Worm (Caenorhabditis elegans) whole organism, midembryonic: ENCODE results near the gene sru-25.

Source experiments
- T22C8.4 ChIP-seq: fragments of 200-800 bp; sonication (Bioruptor generic); IDR thresholded peaks from 2 replicates; pipeline ENCODE4 v1.3.6; 2022; ENCODE audit warnings: missing genetic modification characterization, missing compliant biosample characterization
- cog-1 ChIP-seq: sonication (generic microtip); optimal IDR thresholded peaks from 2 replicates; lab custom pipeline; 2016; ENCODE audit warnings: missing genetic modification characterization, missing compliant biosample characterization
- flt-1 ChIP-seq: fragments of 200-800 bp; sonication (Bioruptor generic); IDR thresholded peaks from 2 replicates; pipeline ENCODE4 v1.3.6; 2022; ENCODE audit warnings: missing genetic modification characterization, missing compliant biosample characterization
- klf-2 ChIP-seq: fragments of 200-800 bp; sonication (Bioruptor generic); conservative IDR thresholded peaks from 2 replicates; pipeline ENCODE4 v1.3.6; 2022; ENCODE audit warnings: missing genetic modification reagents, missing genetic modification characterization, missing compliant biosample characterization
- med-1 ChIP-seq: sonication (generic microtip); optimal IDR thresholded peaks from 2 replicates; lab custom pipeline; 2017; ENCODE audit warnings: missing genetic modification characterization, mild to moderate bottlenecking, missing compliant biosample characterization, antibody characterized with exemption, missing genetic modification reagents; ENCODE audit not compliant: insufficient read depth
- ref-1 ChIP-seq: fragments of 200-800 bp; sonication (Bioruptor generic); conservative IDR thresholded peaks from 2 replicates; pipeline ENCODE4 v1.3.6; 2022; ENCODE audit warnings: missing genetic modification reagents, missing genetic modification characterization, missing compliant biosample characterization
- tab-1 ChIP-seq: fragments of 200-800 bp; sonication (Bioruptor generic); IDR thresholded peaks from 2 replicates; pipeline ENCODE4 v1.3.6; 2022; ENCODE audit warnings: missing genetic modification characterization, missing compliant biosample characterization
- ztf-23 ChIP-seq: fragments of 200-800 bp; sonication (Bioruptor generic); IDR thresholded peaks from 2 replicates; pipeline ENCODE4 v1.3.6; 2022; ENCODE audit warnings: missing genetic modification reagents, missing genetic modification characterization, missing compliant biosample characterization
- ztf-29 ChIP-seq: fragments of 200-800 bp; sonication (Bioruptor generic); IDR thresholded peaks from 2 replicates; pipeline ENCODE4 v1.3.6; 2022; ENCODE audit warnings: missing genetic modification reagents, missing genetic modification characterization, missing compliant biosample characterization

DNA sequence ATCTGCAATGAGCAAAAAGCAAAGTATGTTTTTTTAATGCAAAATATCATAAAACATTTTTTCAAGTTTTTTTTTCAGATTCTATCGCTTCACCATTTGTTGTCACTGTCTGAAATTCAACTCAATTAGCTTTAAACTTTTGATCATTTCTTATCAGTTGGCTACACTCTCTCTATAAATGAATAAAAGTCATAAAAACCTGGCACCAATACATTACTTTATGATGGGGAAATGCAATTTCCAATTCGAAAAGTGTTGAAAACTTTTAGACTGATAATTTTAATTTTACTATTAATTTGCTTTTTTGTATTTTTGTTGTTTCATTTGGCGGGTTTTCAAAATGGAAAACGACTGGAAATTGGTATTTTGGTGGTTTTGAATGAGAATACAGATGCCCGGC lies 9.7 kb upstream of the sru-25 start, which contains the start of gene F31F4.1:
- TF ChIP-seq cog-1 (tag; lab: Kevin White, UChicago) = no peak
- TF ChIP-seq flt-1 (GFP tag; lab: Robert Waterston, UW) = no peak
- TF ChIP-seq ref-1 (GFP tag; lab: Robert Waterston, UW) = no peak
- no peak for TF ChIP-seq klf-2
- no peak for TF ChIP-seq med-1 (GFP tag; lab: Kevin White, UChicago)
- no peak for TF ChIP-seq ztf-23 (GFP tag; lab: Robert Waterston, UW)
- TF ChIP-seq tab-1 = no peak
- TF ChIP-seq T22C8.4 (GFP tag; lab: Robert Waterston, UW) = no peak
- TF ChIP-seq ztf-29 (GFP tag; lab: Robert Waterston, UW) = no peak
